Fruit fly (Drosophila melanogaster): Measurements from ENCODE around the gene Rrp40.

Rrp40 gene

DNA sequence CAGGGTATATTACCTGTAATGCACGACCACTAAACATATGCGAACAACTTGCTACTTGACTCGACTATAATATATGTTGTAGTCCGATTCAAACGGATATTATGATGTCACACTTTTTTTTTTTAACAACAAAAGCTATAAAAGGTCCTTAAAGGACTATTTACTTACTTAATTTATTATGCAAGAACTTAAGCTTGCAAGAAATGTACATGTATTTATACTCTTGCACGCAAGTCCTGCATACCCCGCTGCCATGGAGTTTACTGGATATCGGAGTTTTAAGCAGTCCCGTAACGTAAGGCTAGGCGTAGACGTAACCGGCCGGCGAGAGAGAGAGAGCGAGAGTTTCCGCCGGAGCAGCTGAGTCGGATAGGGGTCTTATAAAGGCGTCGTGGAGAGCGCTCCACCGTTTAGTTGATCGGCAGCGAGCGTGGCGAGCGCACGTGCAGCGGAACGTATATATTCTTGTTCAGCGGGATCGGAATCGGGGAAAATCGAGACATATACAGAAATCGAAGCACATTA, 8.6 kb downstream of the Rrp40 start (continued):
- TF ChIP-seq Jarid2 (GFP tag; optimal IDR thresholded peaks at IDR 0.05) (peak; percentile 96), CG17802 (tag; optimal IDR thresholded peaks at IDR 0.05) (peak; percentile 52), CG10209 (GFP tag; optimal IDR thresholded peaks at IDR 0.05) (peak; percentile 89), Ets65A (GFP tag) (peak; percentile 99), caup (GFP tag; optimal IDR thresholded peaks at IDR 0.05; ENCODE audit: severe bottlenecking) (peak; percentile 70), dmrt11E (tag; optimal IDR thresholded peaks at IDR 0.05) (peak; percentile 84), CG4820 (GFP tag; optimal IDR thresholded peaks at IDR 0.05) (peak; percentile 89), CG7372 (GFP tag; IDR thresholded peaks at IDR 0.05) (peak; percentile 64), sens-2 (GFP tag; IDR thresholded peaks at IDR 0.05) (no peak; the same call in 1 of the 2 replicates), croc (GFP tag; conservative IDR thresholded peaks at IDR 0.05) (peak; percentile 78), dan (GFP tag; IDR thresholded peaks at IDR 0.05) (peak; percentile 78), MTF-1 (GFP tag; optimal IDR thresholded peaks at IDR 0.05; ENCODE audit: borderline replicate concordance) (peak; percentile 16), hb (GFP tag; IDR thresholded peaks at IDR 0.05; ENCODE audit: partially characterized antibody) (no peak), CG11504 (tag; optimal IDR thresholded peaks at IDR 0.05) (peak; percentile 89), Usf (GFP tag; optimal IDR thresholded peaks at IDR 0.05) (peak; percentile 68), CG18476 (GFP tag; optimal IDR thresholded peaks at IDR 0.05) (peak; percentile 79), unc-4 (GFP tag; IDR thresholded peaks at IDR 0.05; ENCODE audit: partially characterized antibody) (0 out of 2 replicates have a peak, but pooled peaks have one; percentile 32), Gug (GFP tag; IDR thresholded peaks at IDR 0.05) (peak; percentile 89), HLH4C (GFP tag; IDR thresholded peaks at IDR 0.05; ENCODE audit: partially characterized antibody) (no peak), run (tag; optimal IDR thresholded peaks at IDR 0.05) (peak; percentile 71), Sin3A (optimal IDR thresholded peaks at IDR 0.05) (no peak), CG11398 (GFP tag; optimal IDR thresholded peaks at IDR 0.05) (peak; percentile 82), Pdp1 (GFP tag; optimal IDR thresholded peaks at IDR 0.05) (peak; percentile 89 to 92), zen (tag; optimal IDR thresholded peaks at IDR 0.05) (peak; percentile 82), CG17385 (GFP tag; optimal IDR thresholded peaks at IDR 0.05) (peak; percentile 76), CG4282 (GFP tag; optimal IDR thresholded peaks at IDR 0.05) (peak; percentile 29), tin (GFP tag; optimal IDR thresholded peaks at IDR 0.05) (peak; percentile 88), kni (GFP tag; optimal IDR thresholded peaks at IDR 0.05) (no peak), odd (GFP tag; optimal IDR thresholded peaks at IDR 0.05) (peak; percentile 61), CG10147 (GFP tag; optimal IDR thresholded peaks at IDR 0.05) (peak; percentile 66), Hr78 (GFP tag; optimal IDR thresholded peaks at IDR 0.05) (peak in 1 of 2 experiments; percentile 81), CG15601 (tag; optimal IDR thresholded peaks at IDR 0.05) (peak; percentile 69), CG7357 (GFP tag; IDR thresholded peaks at IDR 0.05) (peak; percentile 79; the same call in 2 of the 3 replicates), CG11560 (tag; IDR thresholded peaks at IDR 0.05) (peak; percentile 75; the same call in 2 of the 3 replicates), Dbx (GFP tag; IDR thresholded peaks at IDR 0.05) (peak; percentile 78; the same call in 2 of the 3 replicates), Hmr (GFP tag; optimal IDR thresholded peaks at IDR 0.05) (peak; percentile 84), Poxn (GFP tag; IDR thresholded peaks at IDR 0.05) (peak; percentile 66), gsb (GFP tag; IDR thresholded peaks at IDR 0.05) (no peak), tna (GFP tag; IDR thresholded peaks at IDR 0.05; ENCODE audit: partially characterized antibody) (peak; percentile 35; the same call in 1 of the 2 replicates), CG1602 (GFP tag; optimal IDR thresholded peaks at IDR 0.05) (peak; percentile 91), CG1832 (GFP tag; optimal IDR thresholded peaks at IDR 0.05) (no peak), amos (GFP tag; IDR thresholded peaks at IDR 0.05; ENCODE audit: partially characterized antibody) (peak; percentile 25; the same call in 1 of the 2 replicates), tup (GFP tag; optimal IDR thresholded peaks at IDR 0.05) (peak; percentile 79), CG9797 (GFP tag; optimal IDR thresholded peaks at IDR 0.05) (no peak), Dek (tag; optimal IDR thresholded peaks at IDR 0.05) (peak; percentile 73), pros (GFP tag; optimal IDR thresholded peaks at IDR 0.05) (no peak), pita (GFP tag; optimal IDR thresholded peaks at IDR 0.05) (no peak), CG13287 (GFP tag; IDR thresholded peaks at IDR 0.05; ENCODE audit: partially characterized antibody) (peak; percentile 42; the same call in 1 of the 2 replicates)

All from whole organism, embryonic.